Worm (Caenorhabditis elegans) whole organism, late embryonic: ENCODE measurements around the gene F56C3.1.

Experiments used
- C38D4.7 ChIP-seq: fragments of 200-800 bp; sonication (Bioruptor generic); optimal IDR thresholded peaks from 2 replicates; lab custom pipeline; 2018; ENCODE audit warnings: mild to moderate bottlenecking, missing genetic modification characterization, moderate library complexity, missing compliant biosample characterization
- F13H6.1 ChIP-seq: sonication (generic microtip); optimal IDR thresholded peaks from 2 replicates; lab custom pipeline; 2016; ENCODE audit warnings: missing genetic modification characterization, missing compliant biosample characterization
- T23F11.4 ChIP-seq: fragments of 200-800 bp; sonication (Bioruptor generic); optimal IDR thresholded peaks from 2 replicates; lab custom pipeline; 2018; ENCODE audit warnings: mild to moderate bottlenecking, missing genetic modification characterization, missing compliant biosample characterization
- Y22D7AL.16 ChIP-seq: sonication (generic microtip); optimal IDR thresholded peaks from 2 replicates; lab custom pipeline; 2016; ENCODE audit warnings: missing genetic modification characterization, missing compliant biosample characterization
- ceh-19 ChIP-seq: fragments of 200-800 bp; sonication (Bioruptor generic); optimal IDR thresholded peaks from 2 replicates; lab custom pipeline; 2018; ENCODE audit warnings: mild to moderate bottlenecking, missing genetic modification characterization, missing compliant biosample characterization
- ceh-30 ChIP-seq: fragments of 150-350 bp; optimal IDR thresholded peaks from 2 replicates; lab custom pipeline; 2014; ENCODE audit warnings: missing biosample characterization, missing genetic modification characterization
- ceh-31 ChIP-seq: sonication (generic microtip); optimal IDR thresholded peaks from 2 replicates; lab custom pipeline; 2016; ENCODE audit warnings: missing genetic modification characterization, missing compliant biosample characterization
- ceh-45 ChIP-seq: fragments of 200-800 bp; sonication (Bioruptor generic); IDR thresholded peaks from 2 replicates; pipeline ENCODE4 v1.3.6; 2022; ENCODE audit warnings: missing genetic modification reagents, missing genetic modification characterization, missing compliant biosample characterization
- ceh-48 ChIP-seq: sonication (generic microtip); optimal IDR thresholded peaks from 2 replicates; lab custom pipeline; 2016; ENCODE audit warnings: missing genetic modification characterization, inconsistent platforms, missing compliant biosample characterization
- ceh-6 ChIP-seq: fragments of 200-800 bp; sonication (Bioruptor generic); optimal IDR thresholded peaks from 2 replicates; lab custom pipeline; 2018; ENCODE audit warnings: mild to moderate bottlenecking, missing genetic modification characterization, missing compliant biosample characterization
- dmd-4 ChIP-seq: sonication (generic microtip); optimal IDR thresholded peaks from 2 replicates; lab custom pipeline; 2016; ENCODE audit warnings: borderline replicate concordance, missing genetic modification characterization, missing compliant biosample characterization
- elt-2 ChIP-seq: sonication (generic microtip); optimal IDR thresholded peaks from 2 replicates; lab custom pipeline; 2016; ENCODE audit warnings: missing genetic modification reagents, missing genetic modification characterization, missing compliant biosample characterization
- elt-4 ChIP-seq: sonication (generic microtip); optimal IDR thresholded peaks from 2 replicates; lab custom pipeline; 2016; ENCODE audit warnings: missing genetic modification characterization, missing compliant biosample characterization
- ets-4 ChIP-seq: sonication (generic microtip); optimal IDR thresholded peaks from 2 replicates; lab custom pipeline; 2016; ENCODE audit warnings: missing genetic modification characterization, missing compliant biosample characterization
- fax-1 ChIP-seq: sonication (generic microtip); optimal IDR thresholded peaks from 2 replicates; lab custom pipeline; 2016; ENCODE audit warnings: missing genotype, missing genetic modification characterization, missing compliant biosample characterization
- fkh-10 ChIP-seq: fragments of 150-350 bp; optimal IDR thresholded peaks from 2 replicates; lab custom pipeline; 2014; ENCODE audit warnings: missing biosample characterization, missing genetic modification reagents, missing genetic modification characterization
- hlh-30 ChIP-seq: sonication (generic microtip); optimal IDR thresholded peaks from 2 replicates; lab custom pipeline; 2017; ENCODE audit warnings: antibody characterized with exemption, missing genetic modification characterization, missing compliant biosample characterization; ENCODE audit not compliant: insufficient read depth
- hlh-6 ChIP-seq: sonication (generic microtip); optimal IDR thresholded peaks from 2 replicates; lab custom pipeline; 2016; ENCODE audit warnings: missing genotype, missing genetic modification characterization, missing compliant biosample characterization
- madf-2 ChIP-seq: sonication (generic microtip); optimal IDR thresholded peaks from 2 replicates; lab custom pipeline; 2017; ENCODE audit warnings: missing genetic modification characterization, missing compliant biosample characterization
- nfya-1 ChIP-seq: sonication (generic microtip); optimal IDR thresholded peaks from 2 replicates; lab custom pipeline; 2017; ENCODE audit warnings: missing genetic modification characterization, mild to moderate bottlenecking, missing compliant biosample characterization, antibody characterized with exemption, moderate library complexity
- nhr-11 ChIP-seq: fragments of 150-350 bp; optimal IDR thresholded peaks from 2 replicates; lab custom pipeline; 2014; ENCODE audit warnings: missing biosample characterization, missing genetic modification characterization
- nhr-232 ChIP-seq: sonication (generic microtip); optimal IDR thresholded peaks from 2 replicates; lab custom pipeline; 2016; ENCODE audit warnings: missing genetic modification characterization, missing compliant biosample characterization
- odd-2 ChIP-seq: sonication (generic microtip); optimal IDR thresholded peaks from 2 replicates; lab custom pipeline; 2017; ENCODE audit warnings: antibody characterized with exemption, mild to moderate bottlenecking, missing genetic modification characterization, missing compliant biosample characterization
- pat-9 ChIP-seq: fragments of 200-800 bp; sonication (Bioruptor generic); optimal IDR thresholded peaks from 2 replicates; lab custom pipeline; 2018; ENCODE audit warnings: mild to moderate bottlenecking, missing genetic modification characterization, moderate library complexity, missing compliant biosample characterization
- pha-2 ChIP-seq: sonication (generic microtip); optimal IDR thresholded peaks from 2 replicates; lab custom pipeline; 2017; ENCODE audit warnings: mild to moderate bottlenecking, missing genetic modification characterization, missing compliant biosample characterization
- pros-1 ChIP-seq: fragments of 150-350 bp; optimal IDR thresholded peaks from 2 replicates; lab custom pipeline; 2014; ENCODE audit warnings: missing biosample characterization, missing genetic modification reagents, missing genetic modification characterization
- ref-2 ChIP-seq: sonication (generic microtip); optimal IDR thresholded peaks from 2 replicates; lab custom pipeline; 2016; ENCODE audit warnings: missing genetic modification characterization, missing compliant biosample characterization
- sdc-2 ChIP-seq: sonication (generic microtip); optimal IDR thresholded peaks from 2 replicates; lab custom pipeline; 2016; ENCODE audit warnings: missing genotype, missing genetic modification characterization, missing compliant biosample characterization
- tbx-2 ChIP-seq: sonication (generic microtip); optimal IDR thresholded peaks from 2 replicates; lab custom pipeline; 2016; ENCODE audit warnings: missing genetic modification characterization, missing compliant biosample characterization
- tbx-7 ChIP-seq: sonication (generic microtip); optimal IDR thresholded peaks from 2 replicates; lab custom pipeline; 2016; ENCODE audit warnings: missing genotype, missing genetic modification characterization, missing compliant biosample characterization
- unc-3 ChIP-seq, 2 experiments: fragments of 200-800 bp in 1 of 2; sonication (Bioruptor generic) in 1 of 2; sonication (generic microtip) in 1 of 2; conservative IDR thresholded peaks in 1 of 2; optimal IDR thresholded peaks in 1 of 2; 2 replicates each; pipeline versions ENCODE4 v1.3.6 to Lab custom; 2016 to 2022; ENCODE audit warnings: missing compliant biosample characterization in 2 of 2, missing genetic modification characterization in 2 of 2, missing genetic modification reagents in 1 of 2
- unc-42 ChIP-seq: sonication (generic microtip); optimal IDR thresholded peaks from 2 replicates; lab custom pipeline; 2016; ENCODE audit warnings: missing genotype, missing genetic modification characterization, missing compliant biosample characterization
- unc-55 ChIP-seq: sonication (generic microtip); optimal IDR thresholded peaks from 2 replicates; lab custom pipeline; 2017; ENCODE audit warnings: missing biosample characterization, missing genetic modification reagents, missing genetic modification characterization

F56C3.1 gene

ce11 chrX:1381565-1381964, 5.6 kb upstream of the F56C3.1 start, which contains the start of gene F56C3.10:
TSS of gene F56C3.10 (minus strand) at chrX:1381665.
- TF ChIP-seq ceh-6 (GFP tag; lab: Kevin White, UChicago) = no peak
- no peak for TF ChIP-seq ceh-19 (GFP tag; lab: Kevin White, UChicago)
- TF ChIP-seq F13H6.1 (tag; lab: Kevin White, UChicago) = no peak
- no peak for TF ChIP-seq ets-4 (tag; lab: Kevin White, UChicago)
- TF ChIP-seq pha-2 = no peak
- TF ChIP-seq T23F11.4 (GFP tag; lab: Kevin White, UChicago) = no peak
- no peak for TF ChIP-seq ref-2 (tag; lab: Kevin White, UChicago)
- TF ChIP-seq madf-2 (tag; lab: Kevin White, UChicago) = no peak
- TF ChIP-seq ceh-48 (tag; lab: Kevin White, UChicago) = no peak
- no peak for TF ChIP-seq ceh-30 (tag; lab: Kevin White, UChicago)
- no peak for TF ChIP-seq unc-42 (tag; lab: Kevin White, UChicago)
- no peak for TF ChIP-seq unc-55 (GFP tag; lab: Kevin White, UChicago)
- TF ChIP-seq C38D4.7 (GFP tag; lab: Kevin White, UChicago) = no peak
- TF ChIP-seq nhr-11 (tag; lab: Kevin White, UChicago) = no peak
- no peak for TF ChIP-seq tbx-2 (tag; lab: Kevin White, UChicago)
- TF ChIP-seq elt-2 (tag; lab: Kevin White, UChicago) = no peak
- no peak for TF ChIP-seq ceh-31 (tag; lab: Kevin White, UChicago)
- no peak for TF ChIP-seq nhr-232 (tag; lab: Kevin White, UChicago)
- no peak for TF ChIP-seq Y22D7AL.16 (tag; lab: Kevin White, UChicago)

- peak; percentile 64 for TF ChIP-seq sdc-2 (tag; lab: Kevin White, UChicago)
- TF ChIP-seq elt-4 = no peak
Observed at ce11 chrX:1383546-1383945, 3.6 kb upstream of the F56C3.1 start.

- no peak for TF ChIP-seq ceh-45 (GFP tag; lab: Robert Waterston, UW)
- no peak for TF ChIP-seq ref-2 (tag; lab: Kevin White, UChicago)
- TF ChIP-seq ceh-48 (tag; lab: Kevin White, UChicago) = no peak
- no peak for TF ChIP-seq odd-2 (tag; lab: Kevin White, UChicago)
- TF ChIP-seq unc-3 (GFP tag; conservative IDR thresholded peaks at IDR 0.05; lab: Robert Waterston, UW) = no peak
- TF ChIP-seq unc-3 (tag; optimal IDR thresholded peaks at IDR 0.05; lab: Kevin White, UChicago) = no peak
- no peak for TF ChIP-seq pat-9 (tag; lab: Kevin White, UChicago)
- TF ChIP-seq tbx-7 = no peak
- no peak for TF ChIP-seq hlh-6 (tag; lab: Kevin White, UChicago)
- no peak for TF ChIP-seq fkh-10 (GFP tag; lab: Kevin White, UChicago)
- TF ChIP-seq fax-1 = no peak
Observed at ce11 chrX:1384538-1384937, 2.6 kb upstream of the F56C3.1 start, which contains the start of gene F56C3.8. TSS of gene F56C3.8 (minus strand) at chrX:1384638.

ce11 chrX:1389382-1389983, 2.4 kb downstream of the F56C3.1 start:
- no peak for TF ChIP-seq ceh-19 (GFP tag; lab: Kevin White, UChicago)
- TF ChIP-seq unc-42 (tag; lab: Kevin White, UChicago) = peak; percentile 50
- no peak for TF ChIP-seq ceh-6 (GFP tag; lab: Kevin White, UChicago)
- TF ChIP-seq dmd-4 (tag; lab: Kevin White, UChicago) = no peak
- TF ChIP-seq T23F11.4 (GFP tag; lab: Kevin White, UChicago) = no peak
- no peak for TF ChIP-seq elt-4
- TF ChIP-seq ets-4 (tag; lab: Kevin White, UChicago) = no peak
- TF ChIP-seq nfya-1 (tag; lab: Kevin White, UChicago) = peak; percentile 19
- TF ChIP-seq pros-1 = no peak
- TF ChIP-seq hlh-30 (tag; lab: Kevin White, UChicago) = peak; percentile 73
- TF ChIP-seq unc-3 (GFP tag; conservative IDR thresholded peaks at IDR 0.05; lab: Robert Waterston, UW) = no peak
- no peak for TF ChIP-seq unc-3 (tag; optimal IDR thresholded peaks at IDR 0.05; lab: Kevin White, UChicago)
- peak; percentile 44 for TF ChIP-seq ceh-31 (tag; lab: Kevin White, UChicago)
- no peak for TF ChIP-seq ceh-45 (GFP tag; lab: Robert Waterston, UW)
- TF ChIP-seq sdc-2 (tag; lab: Kevin White, UChicago) = peak; percentile 98
- TF ChIP-seq ceh-48 (tag; lab: Kevin White, UChicago) = no peak
- TF ChIP-seq hlh-6 (tag; lab: Kevin White, UChicago) = no peak
- TF ChIP-seq, all 69 proteins: peak for 5
